Fruit fly (Drosophila melanogaster) whole organism, embryonic: ENCODE results near the gene chrb.

ENCODE experiments used
- Ada2b ChIP-seq: fragments of 200-800 bp; sonication (Bioruptor generic); IDR thresholded peaks from 2 replicates; pipeline ENCODE4 v1.3.6; 2022; ENCODE audit warnings: missing biosample characterization, missing genetic modification characterization
- Antp ChIP-seq: fragments of 200-800 bp; sonication (Bioruptor generic); optimal IDR thresholded peaks from 3 replicates; lab custom pipeline; 2016; ENCODE audit warnings: missing biosample characterization, missing genetic modification characterization
- Awh ChIP-seq: fragments of 200-800 bp; sonication (Bioruptor generic); IDR thresholded peaks from 2 replicates; pipeline ENCODE4, ENCODE4 v1.3.6; 2022; ENCODE audit warnings: missing biosample characterization, missing genetic modification characterization
- BtbVII ChIP-seq: fragments of 200-800 bp; sonication (Bioruptor generic); optimal IDR thresholded peaks from 3 replicates; lab custom pipeline; 2017; ENCODE audit warnings: missing biosample characterization, mild to moderate bottlenecking, missing genetic modification characterization
- CG12104 ChIP-seq: fragments of 200-800 bp; sonication (Bioruptor generic); optimal IDR thresholded peaks from 3 replicates; lab custom pipeline; 2016; ENCODE audit warnings: missing biosample characterization, missing genetic modification characterization
- CG12769 ChIP-seq: fragments of 200-800 bp; sonication (Bioruptor generic); optimal IDR thresholded peaks from 2 replicates; lab custom pipeline; 2019; ENCODE audit warnings: missing biosample characterization, mild to moderate bottlenecking, missing genetic modification characterization, moderate library complexity
- CG1529 ChIP-seq: fragments of 200-800 bp; sonication (Bioruptor generic); optimal IDR thresholded peaks from 3 replicates; lab custom pipeline; 2018; ENCODE audit warnings: missing biosample characterization, missing genetic modification characterization
- CG16813 ChIP-seq: fragments of 200-800 bp; sonication (Bioruptor generic); IDR thresholded peaks from 3 replicates; pipeline ENCODE4 v1.3.6; 2022; ENCODE audit warnings: missing biosample characterization, missing genetic modification characterization; ENCODE audit not compliant: partially characterized antibody
- CG18599 ChIP-seq: fragments of 200-800 bp; sonication (Bioruptor generic); optimal IDR thresholded peaks from 3 replicates; lab custom pipeline; 2017; ENCODE audit warnings: missing biosample characterization, missing genetic modification characterization, mild to moderate bottlenecking, moderate library complexity, missing genetic modification reagents
- CG2712 ChIP-seq: fragments of 200-800 bp; optimal IDR thresholded peaks from 3 replicates; lab custom pipeline; 2019; ENCODE audit warnings: missing biosample characterization, mild to moderate bottlenecking, missing genetic modification characterization, moderate library complexity
- CG31388 ChIP-seq: fragments of 200-800 bp; sonication (Bioruptor generic); optimal IDR thresholded peaks from 2 replicates; lab custom pipeline; 2016; ENCODE audit warnings: missing biosample characterization, missing genetic modification characterization
- CG4707 ChIP-seq: fragments of 200-800 bp; sonication (Bioruptor generic); optimal IDR thresholded peaks from 2 replicates; lab custom pipeline; 2018; ENCODE audit warnings: missing biosample characterization, mild to moderate bottlenecking, missing genetic modification characterization, moderate library complexity
- CG5180 ChIP-seq: fragments of 200-800 bp; sonication (Bioruptor generic); optimal IDR thresholded peaks from 3 replicates; lab custom pipeline; 2017; ENCODE audit warnings: missing biosample characterization, missing genetic modification characterization, mild to moderate bottlenecking, moderate library complexity, missing genetic modification reagents
- CG6254 ChIP-seq: fragments of 200-800 bp; sonication (Bioruptor generic); optimal IDR thresholded peaks from 3 replicates; lab custom pipeline; 2017; ENCODE audit warnings: mild to moderate bottlenecking, missing biosample characterization, missing genetic modification reagents, missing genetic modification characterization
- CG6791 ChIP-seq: fragments of 200-800 bp; sonication (Bioruptor generic); IDR thresholded peaks from 3 replicates; pipeline ENCODE4 v1.3.6; 2022; ENCODE audit warnings: missing biosample characterization, missing genetic modification characterization; ENCODE audit not compliant: partially characterized antibody
- CG6854 ChIP-seq: fragments of 200-800 bp; sonication (Bioruptor generic); optimal IDR thresholded peaks from 3 replicates; lab custom pipeline; 2017; ENCODE audit warnings: missing biosample characterization, mild to moderate bottlenecking, missing genetic modification characterization
- CG7786 ChIP-seq: fragments of 200-800 bp; sonication (Bioruptor generic); optimal IDR thresholded peaks from 2 replicates; lab custom pipeline; 2016; ENCODE audit warnings: missing biosample characterization, missing genetic modification characterization
- CG8290 ChIP-seq, 3 experiments: fragments of 200-800 bp; sonication (Bioruptor generic); optimal IDR thresholded peaks; 2 replicates each; lab custom pipeline; 2016 to 2019; ENCODE audit warnings: missing biosample characterization in 3 of 3, missing genetic modification characterization in 3 of 3, mild to moderate bottlenecking in 2 of 3, moderate library complexity in 1 of 3
- CG9437 ChIP-seq: fragments of 200-800 bp; sonication (Bioruptor generic); optimal IDR thresholded peaks from 2 replicates; lab custom pipeline; 2018; ENCODE audit warnings: missing biosample characterization, mild to moderate bottlenecking, missing genetic modification characterization
- Camta ChIP-seq: fragments of 200-800 bp; sonication (Bioruptor generic); optimal IDR thresholded peaks from 2 replicates; lab custom pipeline; 2016; ENCODE audit warnings: missing biosample characterization, missing genetic modification characterization
- CoRest ChIP-seq: fragments of 200-800 bp; sonication (Bioruptor generic); optimal IDR thresholded peaks from 3 replicates; lab custom pipeline; 2018; ENCODE audit warnings: missing biosample characterization, mild to moderate bottlenecking, missing genetic modification characterization, moderate library complexity
- Doc2 ChIP-seq: fragments of 200-800 bp; sonication (Bioruptor generic); IDR thresholded peaks from 2 replicates; pipeline ENCODE4 v1.3.6; 2022; ENCODE audit warnings: missing biosample characterization, missing genetic modification characterization
- Drgx ChIP-seq: fragments of 200-800 bp; sonication (Bioruptor generic); IDR thresholded peaks from 2 replicates; pipeline ENCODE4 v1.3.6; 2022; ENCODE audit warnings: missing biosample characterization, missing genetic modification characterization
- ERR ChIP-seq: fragments of 200-800 bp; sonication (Bioruptor generic); optimal IDR thresholded peaks from 2 replicates; lab custom pipeline; 2016; ENCODE audit warnings: missing biosample characterization, missing genetic modification characterization
- Fer2 ChIP-seq: fragments of 200-800 bp; sonication (Bioruptor generic); optimal IDR thresholded peaks from 2 replicates; lab custom pipeline; 2018; ENCODE audit warnings: missing biosample characterization, mild to moderate bottlenecking, missing genetic modification characterization, moderate library complexity
- H2.0 ChIP-seq: fragments of 200-800 bp; sonication (Bioruptor generic); IDR thresholded peaks from 2 replicates; pipeline ENCODE4 v1.3.6; 2022; ENCODE audit warnings: missing biosample characterization, missing genetic modification characterization
- HmgD ChIP-seq: fragments of 200-800 bp; sonication (Bioruptor generic); optimal IDR thresholded peaks from 3 replicates; lab custom pipeline; 2016; ENCODE audit warnings: missing biosample characterization, missing genetic modification characterization
- Mad ChIP-seq: fragments of 200-800 bp; sonication (Bioruptor generic); optimal IDR thresholded peaks from 2 replicates; lab custom pipeline; 2016; ENCODE audit warnings: missing biosample characterization, missing genetic modification characterization
- Med ChIP-seq: fragments of 200-800 bp; sonication (Bioruptor generic); peaks from one replicate; lab custom pipeline; 2016; ENCODE audit warnings: missing biosample characterization, missing genetic modification characterization, mild to moderate bottlenecking, inconsistent platforms, moderate library complexity
- NK7.1 ChIP-seq: fragments of 200-800 bp; sonication (Bioruptor generic); optimal IDR thresholded peaks from 3 replicates; lab custom pipeline; 2016; ENCODE audit warnings: missing biosample characterization, missing genetic modification characterization
- NfI ChIP-seq: fragments of 200-800 bp; sonication (Bioruptor generic); optimal IDR thresholded peaks from 3 replicates; lab custom pipeline; 2018; ENCODE audit warnings: missing biosample characterization, mild to moderate bottlenecking, missing genetic modification characterization, moderate library complexity
- Optix ChIP-seq: fragments of 200-800 bp; sonication (Bioruptor generic); IDR thresholded peaks from 3 replicates; pipeline ENCODE4 v1.3.6; 2022; ENCODE audit warnings: missing biosample characterization, missing genetic modification characterization
- Spps ChIP-seq: fragments of 200-800 bp; sonication (Bioruptor generic); optimal IDR thresholded peaks from 2 replicates; lab custom pipeline; 2018; ENCODE audit warnings: missing biosample characterization, mild to moderate bottlenecking, missing genetic modification characterization
- Sry-δ ChIP-seq: fragments of 200-800 bp; sonication (Bioruptor generic); optimal IDR thresholded peaks from 2 replicates; lab custom pipeline; 2016; ENCODE audit warnings: missing biosample characterization, missing genetic modification characterization
- TFAM ChIP-seq: fragments of 200-800 bp; sonication (Bioruptor generic); optimal IDR thresholded peaks from 2 replicates; lab custom pipeline; 2017; ENCODE audit warnings: missing biosample characterization, missing genetic modification characterization, inconsistent platforms
- amos ChIP-seq: fragments of 200-800 bp; sonication (Bioruptor generic); IDR thresholded peaks from 2 replicates; pipeline ENCODE4 v1.3.6; 2022; ENCODE audit warnings: missing biosample characterization, missing genetic modification characterization; ENCODE audit not compliant: partially characterized antibody
- az2 ChIP-seq: fragments of 200-800 bp; sonication (Bioruptor generic); optimal IDR thresholded peaks from 3 replicates; lab custom pipeline; 2016; ENCODE audit warnings: missing biosample characterization, missing genetic modification characterization
- ems ChIP-seq: fragments of 200-800 bp; sonication (Bioruptor generic); optimal IDR thresholded peaks from 3 replicates; lab custom pipeline; 2016; ENCODE audit warnings: missing biosample characterization, missing genetic modification characterization
- gcm2 ChIP-seq: fragments of 200-800 bp; sonication (Bioruptor generic); optimal IDR thresholded peaks from 2 replicates; lab custom pipeline; 2016; ENCODE audit warnings: missing biosample characterization, missing genetic modification characterization
- hb ChIP-seq: fragments of 200-800 bp; sonication (Bioruptor generic); IDR thresholded peaks from 3 replicates; pipeline ENCODE4 v1.3.6; 2022; ENCODE audit warnings: missing biosample characterization, missing genetic modification characterization; ENCODE audit not compliant: partially characterized antibody
- pb ChIP-seq: fragments of 200-800 bp; sonication (Bioruptor generic); optimal IDR thresholded peaks from 3 replicates; lab custom pipeline; 2016; ENCODE audit warnings: missing biosample characterization, missing genetic modification characterization
- row ChIP-seq: fragments of 200-800 bp; sonication (Bioruptor generic); IDR thresholded peaks from 3 replicates; pipeline ENCODE4 v1.3.6; 2022; ENCODE audit warnings: missing biosample characterization, missing genetic modification characterization
- run ChIP-seq: fragments of 200-800 bp; sonication (Bioruptor generic); optimal IDR thresholded peaks from 3 replicates; lab custom pipeline; 2018; ENCODE audit warnings: missing biosample characterization, mild to moderate bottlenecking, missing genetic modification characterization
- ssp ChIP-seq: fragments of 200-800 bp; sonication (Bioruptor generic); IDR thresholded peaks from 2 replicates; pipeline ENCODE4 v1.3.6; 2022; ENCODE audit warnings: missing biosample characterization, missing genetic modification characterization
- stwl ChIP-seq: fragments of 200-800 bp; sonication (Bioruptor generic); optimal IDR thresholded peaks from 3 replicates; lab custom pipeline; 2018; ENCODE audit warnings: missing biosample characterization, mild to moderate bottlenecking, missing genetic modification characterization, moderate library complexity
- sug ChIP-seq: fragments of 200-800 bp; optimal IDR thresholded peaks from 2 replicates; lab custom pipeline; 2019; ENCODE audit warnings: missing biosample characterization, mild to moderate bottlenecking, missing genetic modification characterization, moderate library complexity
- usp ChIP-seq: fragments of >200 bp; optimal IDR thresholded peaks from 2 replicates; lab custom pipeline; 2017; ENCODE audit warnings: missing biosample characterization, missing genetic modification characterization
- vvl ChIP-seq: fragments of 200-800 bp; sonication (Bioruptor generic); IDR thresholded peaks from 2 replicates; pipeline ENCODE4 v1.3.6; 2022; ENCODE audit warnings: missing biosample characterization, missing genetic modification characterization
- yki ChIP-seq: fragments of >200 bp; optimal IDR thresholded peaks from 3 replicates; lab custom pipeline; 2018
- zfh2 ChIP-seq: fragments of 200-800 bp; sonication (Bioruptor generic); optimal IDR thresholded peaks from 2 replicates; lab custom pipeline; 2016; ENCODE audit warnings: missing biosample characterization, missing genetic modification characterization

Gene chrb

dm6 chr3L:11487327-11487973 is at the start of gene chrb (continued):
- TF ChIP-seq stwl (tag; lab: Kevin White, UChicago) = peak; percentile 28
- TF ChIP-seq pb (GFP tag; lab: Kevin White, UChicago) = peak; percentile 43
- no peak for TF ChIP-seq Fer2
- peak; percentile 9 for TF ChIP-seq yki (lab: Kevin White, UChicago)
- TF ChIP-seq Mad = no peak
- TF ChIP-seq NK7.1 (GFP tag; lab: Kevin White, UChicago) = peak; percentile 15
- TF ChIP-seq usp (GFP tag; lab: Kevin White, UChicago) = no peak
- TF ChIP-seq CG7786 (GFP tag; lab: Kevin White, UChicago) = peak; percentile 27
- peak; percentile 75 for TF ChIP-seq Awh (GFP tag; lab: Robert Waterston, UW)
- peak; percentile 62 for TF ChIP-seq gcm2 (GFP tag; lab: Kevin White, UChicago)
- TF ChIP-seq hb (GFP tag; lab: Robert Waterston, UW) = no peak
- peak; percentile 28 for TF ChIP-seq az2 (GFP tag; lab: Kevin White, UChicago)
- TF ChIP-seq run = peak; percentile 41
- TF ChIP-seq CG6854 (GFP tag; lab: Kevin White, UChicago) = peak; percentile 65
- peak; percentile 83 for TF ChIP-seq BtbVII (GFP tag; lab: Kevin White, UChicago)
- peak; percentile 67 for TF ChIP-seq CG4707
- TF ChIP-seq H2.0 (GFP tag; lab: Robert Waterston, UW) = 0 out of 2 replicates have a peak, but pooled peaks have one; percentile 15
- no peak for TF ChIP-seq zfh2 (GFP tag; lab: Kevin White, UChicago)
- TF ChIP-seq row (GFP tag; lab: Robert Waterston, UW) = peak; percentile 15; the same call in 1 of the 3 replicates
- no peak for TF ChIP-seq CG31388
- TF ChIP-seq CG12769 (tag; lab: Kevin White, UChicago) = peak; percentile 80
- TF ChIP-seq HmgD = peak; percentile 81
- TF ChIP-seq Med (GFP tag; lab: Kevin White, UChicago) = peak; percentile 95
- peak; percentile 53 for TF ChIP-seq ems (GFP tag; lab: Kevin White, UChicago)
- TF ChIP-seq CG8290 (GFP tag; optimal IDR thresholded peaks at IDR 0.05; lab: Kevin White, UChicago) = peak; percentile 4
- peak in 1 of 2 experiments; percentile 61 for TF ChIP-seq CG8290 (tag; optimal IDR thresholded peaks at IDR 0.05; lab: Kevin White, UChicago)
- TF ChIP-seq Sry-δ (GFP tag; lab: Kevin White, UChicago) = peak; percentile 20
- TF ChIP-seq Spps (tag; lab: Kevin White, UChicago) = no peak
- TF ChIP-seq sug (tag; lab: Kevin White, UChicago) = peak; percentile 37
- TF ChIP-seq CG2712 (tag; lab: Kevin White, UChicago) = peak; percentile 56
- TF ChIP-seq CG6254 (GFP tag; lab: Kevin White, UChicago) = peak; percentile 13
- TF ChIP-seq CG1529 = no peak
- peak; percentile 43; the same call in 1 of the 3 replicates for TF ChIP-seq CG16813 (GFP tag; lab: Robert Waterston, UW)
- TF ChIP-seq CoRest (tag; lab: Kevin White, UChicago) = no peak
- TF ChIP-seq CG6791 (GFP tag; lab: Robert Waterston, UW) = peak; percentile 71; the same call in 1 of the 3 replicates
- TF ChIP-seq CG18599 = peak; percentile 75
- TF ChIP-seq Drgx = peak; percentile 71
- peak; percentile 36 for TF ChIP-seq NfI (GFP tag; lab: Kevin White, UChicago)
- TF ChIP-seq CG5180 (GFP tag; lab: Kevin White, UChicago) = peak; percentile 63
- no peak for TF ChIP-seq CG9437 (GFP tag; lab: Kevin White, UChicago)
- no peak for TF ChIP-seq Ada2b (GFP tag; lab: Robert Waterston, UW)
- TF ChIP-seq TFAM (GFP tag; lab: Kevin White, UChicago) = no peak
- TF ChIP-seq ERR = no peak
- no peak for TF ChIP-seq ssp (GFP tag; lab: Robert Waterston, UW)
- TF ChIP-seq Camta (GFP tag; lab: Kevin White, UChicago) = peak; percentile 52
- TF ChIP-seq CG12104 (GFP tag; lab: Kevin White, UChicago) = peak; percentile 25
- peak; percentile 85 for TF ChIP-seq vvl (GFP tag; lab: Robert Waterston, UW)
- no peak for TF ChIP-seq Doc2 (GFP tag; lab: Robert Waterston, UW)
- TF ChIP-seq Optix (GFP tag; lab: Robert Waterston, UW) = no peak; the same call in 2 of the 3 replicates
- peak; percentile 49; the same call in 1 of the 2 replicates for TF ChIP-seq amos (GFP tag; lab: Robert Waterston, UW)
- peak; percentile 58 for TF ChIP-seq Antp (GFP tag; lab: Kevin White, UChicago)
